Worm (Caenorhabditis elegans): Measurements from ENCODE around the gene bli-5.
A peak's percentile ranks its signal among the peaks of the same experiment; 100 is the strongest.

The bli-5 gene

ce11 chrIII:13429668-13430067 lies at the start of gene bli-5:
TSS of gene bli-5 (minus strand) at chrIII:13429768.
- no peak for TF ChIP-seq tab-1 (GFP tag; IDR thresholded peaks at IDR 0.05)
- TF ChIP-seq flt-1 (GFP tag; IDR thresholded peaks at IDR 0.05): no peak
- no peak for TF ChIP-seq ref-1 (GFP tag; conservative IDR thresholded peaks at IDR 0.05)
- no peak for TF ChIP-seq klf-2 (GFP tag; conservative IDR thresholded peaks at IDR 0.05)
- no peak for TF ChIP-seq ztf-23 (GFP tag; IDR thresholded peaks at IDR 0.05)
- TF ChIP-seq T22C8.4 (GFP tag; IDR thresholded peaks at IDR 0.05): no peak
- TF ChIP-seq cog-1 (tag; optimal IDR thresholded peaks at IDR 0.05): no peak
- no peak for TF ChIP-seq ztf-29 (GFP tag; IDR thresholded peaks at IDR 0.05)

- TF ChIP-seq ztf-29 (GFP tag; IDR thresholded peaks at IDR 0.05) (no peak), flt-1 (GFP tag; IDR thresholded peaks at IDR 0.05) (no peak), T22C8.4 (GFP tag; IDR thresholded peaks at IDR 0.05) (no peak), cog-1 (tag; optimal IDR thresholded peaks at IDR 0.05) (no peak), klf-2 (GFP tag; conservative IDR thresholded peaks at IDR 0.05) (no peak), ztf-23 (GFP tag; IDR thresholded peaks at IDR 0.05) (no peak), ref-1 (GFP tag; conservative IDR thresholded peaks at IDR 0.05) (no peak), tab-1 (GFP tag; IDR thresholded peaks at IDR 0.05) (no peak)
Observed at ce11 chrIII:13476682-13477081, 47.1 kb upstream of the bli-5 start, which contains the start of gene T27E9.6. TSS of gene T27E9.6 (minus strand) at chrIII:13476782.

- no peak for TF ChIP-seq T22C8.4 (GFP tag; IDR thresholded peaks at IDR 0.05)
- no peak for TF ChIP-seq tab-1 (GFP tag; IDR thresholded peaks at IDR 0.05)
- no peak for TF ChIP-seq ref-1 (GFP tag; conservative IDR thresholded peaks at IDR 0.05)
- TF ChIP-seq cog-1 (tag; optimal IDR thresholded peaks at IDR 0.05): no peak
- TF ChIP-seq ztf-23 (GFP tag; IDR thresholded peaks at IDR 0.05): no peak
- no peak for TF ChIP-seq klf-2 (GFP tag; conservative IDR thresholded peaks at IDR 0.05)
- TF ChIP-seq med-1 (GFP tag; optimal IDR thresholded peaks at IDR 0.05; ENCODE audit: insufficient read depth): no peak
- no peak; the same call in 1 of the 2 replicates for TF ChIP-seq flt-1 (GFP tag; IDR thresholded peaks at IDR 0.05)
- TF ChIP-seq ztf-29 (GFP tag; IDR thresholded peaks at IDR 0.05): no peak
Observed at ce11 chrIII:13474482-13474881, 44.9 kb upstream of the bli-5 start.

ce11 chrIII:13471504-13471903 lies 41.9 kb upstream of the bli-5 start, which contains the start of gene pssy-2:
TSS of gene pssy-2 (plus strand) at chrIII:13471804.
- TF ChIP-seq klf-2 (GFP tag; conservative IDR thresholded peaks at IDR 0.05): no peak
- TF ChIP-seq ref-1 (GFP tag; conservative IDR thresholded peaks at IDR 0.05): no peak
- no peak for TF ChIP-seq flt-1 (GFP tag; IDR thresholded peaks at IDR 0.05)
- TF ChIP-seq ztf-29 (GFP tag; IDR thresholded peaks at IDR 0.05): no peak
- no peak for TF ChIP-seq tab-1 (GFP tag; IDR thresholded peaks at IDR 0.05)
- TF ChIP-seq cog-1 (tag; optimal IDR thresholded peaks at IDR 0.05): no peak
- no peak for TF ChIP-seq T22C8.4 (GFP tag; IDR thresholded peaks at IDR 0.05)
- TF ChIP-seq med-1 (GFP tag; optimal IDR thresholded peaks at IDR 0.05; ENCODE audit: insufficient read depth): no peak

ce11 chrIII:13465918-13466592 lies 36.5 kb upstream of the bli-5 start, which contains the start of gene cdk-5:
TSS of gene cdk-5 (minus strand) at chrIII:13466342.
- 0 out of 2 replicates have a peak, but pooled peaks have one; percentile 6 for TF ChIP-seq ztf-23 (GFP tag; IDR thresholded peaks at IDR 0.05)
- TF ChIP-seq ref-1 (GFP tag; conservative IDR thresholded peaks at IDR 0.05): no peak

- TF ChIP-seq ztf-29 (GFP tag; IDR thresholded peaks at IDR 0.05) (no peak), klf-2 (GFP tag; conservative IDR thresholded peaks at IDR 0.05) (no peak), ref-1 (GFP tag; conservative IDR thresholded peaks at IDR 0.05) (no peak), ztf-23 (GFP tag; IDR thresholded peaks at IDR 0.05) (no peak), tab-1 (GFP tag; IDR thresholded peaks at IDR 0.05) (no peak), flt-1 (GFP tag; IDR thresholded peaks at IDR 0.05) (no peak), T22C8.4 (GFP tag; IDR thresholded peaks at IDR 0.05) (no peak), med-1 (GFP tag; optimal IDR thresholded peaks at IDR 0.05; ENCODE audit: insufficient read depth) (no peak)
Observed at ce11 chrIII:13464493-13465362, 35.2 kb upstream of the bli-5 start, which contains the start of gene kel-3. TSS of gene kel-3 (plus strand) at chrIII:13464820.

ce11 chrIII:13462965-13463783 lies 33.6 kb upstream of the bli-5 start, which contains the start of gene ant-1.1:
TSS of gene ant-1.1 (plus strand) at chrIII:13463163.
- TF ChIP-seq ref-1 (GFP tag; conservative IDR thresholded peaks at IDR 0.05): no peak
- peak; percentile 58; the same call in 1 of the 2 replicates for TF ChIP-seq klf-2 (GFP tag; conservative IDR thresholded peaks at IDR 0.05)
- TF ChIP-seq tab-1 (GFP tag; IDR thresholded peaks at IDR 0.05): no peak
- 0 out of 2 replicates have a peak, but pooled peaks have one; percentile 28 for TF ChIP-seq ztf-29 (GFP tag; IDR thresholded peaks at IDR 0.05)
- no peak for TF ChIP-seq med-1 (GFP tag; optimal IDR thresholded peaks at IDR 0.05; ENCODE audit: insufficient read depth)
- no peak for TF ChIP-seq cog-1 (tag; optimal IDR thresholded peaks at IDR 0.05)
- TF ChIP-seq T22C8.4 (GFP tag; IDR thresholded peaks at IDR 0.05): peak; percentile 39
- peak; percentile 85 for TF ChIP-seq ztf-23 (GFP tag; IDR thresholded peaks at IDR 0.05)
- peak; percentile 85 for TF ChIP-seq flt-1 (GFP tag; IDR thresholded peaks at IDR 0.05)

ce11 chrIII:13462138-13462634 lies 32.6 kb upstream of the bli-5 start, which contains the start of the genes abcf-2 and T27E9.2:
TSS of gene abcf-2 (minus strand) at chrIII:13462238.
TSS of gene T27E9.2 (minus strand) at chrIII:13462584.
- TF ChIP-seq klf-2 (GFP tag; conservative IDR thresholded peaks at IDR 0.05) (no peak), tab-1 (GFP tag; IDR thresholded peaks at IDR 0.05) (no peak), cog-1 (tag; optimal IDR thresholded peaks at IDR 0.05) (no peak), ref-1 (GFP tag; conservative IDR thresholded peaks at IDR 0.05) (no peak), med-1 (GFP tag; optimal IDR thresholded peaks at IDR 0.05; ENCODE audit: insufficient read depth) (no peak), flt-1 (GFP tag; IDR thresholded peaks at IDR 0.05) (no peak), ztf-29 (GFP tag; IDR thresholded peaks at IDR 0.05) (no peak), ztf-23 (GFP tag; IDR thresholded peaks at IDR 0.05) (no peak), T22C8.4 (GFP tag; IDR thresholded peaks at IDR 0.05) (no peak)
